Fruit fly (Drosophila melanogaster): Measurements from ENCODE around the gene CG17328.

The CG17328 gene

dm6 chr2L:16273439-16273838 is 26.3 kb upstream of the CG17328 start (continued):
- TF ChIP-seq inv (GFP tag; IDR thresholded peaks at IDR 0.05; ENCODE audit: partially characterized antibody) (no peak), Dek (tag; optimal IDR thresholded peaks at IDR 0.05) (no peak), Fer2 (tag; optimal IDR thresholded peaks at IDR 0.05) (no peak), oc (tag; optimal IDR thresholded peaks at IDR 0.05) (no peak), C15 (GFP tag; IDR thresholded peaks at IDR 0.05) (no peak), btn (GFP tag; optimal IDR thresholded peaks at IDR 0.05) (no peak), wdn (GFP tag; IDR thresholded peaks at IDR 0.05) (no peak), nerfin-1 (tag; optimal IDR thresholded peaks at IDR 0.05) (no peak), CG7987 (GFP tag; optimal IDR thresholded peaks at IDR 0.05) (no peak), CG11247 (GFP tag; IDR thresholded peaks at IDR 0.05) (no peak), chinmo (GFP tag; IDR thresholded peaks at IDR 0.05; ENCODE audit: partially characterized antibody) (peak; percentile 85; the same call in 1 of the 4 replicates), cg (GFP tag; optimal IDR thresholded peaks at IDR 0.05) (peak; percentile 1)

dm6 chr2L:16274100-16274499 is 25.6 kb upstream of the CG17328 start:
- peak; percentile 66 for TF ChIP-seq Ets65A (GFP tag)
- TF ChIP-seq CG1603 (tag; optimal IDR thresholded peaks at IDR 0.05): no peak
- TF ChIP-seq CG2875 (GFP tag; optimal IDR thresholded peaks at IDR 0.05): no peak
- TF ChIP-seq zen (tag; optimal IDR thresholded peaks at IDR 0.05): peak; percentile 70

- TF ChIP-seq bab2 (GFP tag; optimal IDR thresholded peaks at IDR 0.05) (no peak), z (GFP tag; IDR thresholded peaks at IDR 0.05) (0 out of 3 replicates have a peak, but pooled peaks have one; percentile 10), mam (GFP tag; optimal IDR thresholded peaks at IDR 0.05) (peak; percentile 3), Hr51 (GFP tag; optimal IDR thresholded peaks at IDR 0.05) (no peak), CG34224 (GFP tag; IDR thresholded peaks at IDR 0.05; ENCODE audit: partially characterized antibody) (0 out of 3 replicates have a peak, but pooled peaks have one; percentile 31), crp (GFP tag; optimal IDR thresholded peaks at IDR 0.05) (peak in 1 of 2 experiments; percentile 67), CG31224 (GFP tag; IDR thresholded peaks at IDR 0.05) (peak; percentile 98), hb (GFP tag; IDR thresholded peaks at IDR 0.05; ENCODE audit: partially characterized antibody) (no peak), vvl (GFP tag; IDR thresholded peaks at IDR 0.05) (no peak), exex (tag; optimal IDR thresholded peaks at IDR 0.05) (no peak), CG3995 (GFP tag; optimal IDR thresholded peaks at IDR 0.05) (no peak), CG3726 (GFP tag; IDR thresholded peaks at IDR 0.05) (no peak), CG17361 (GFP tag; IDR thresholded peaks at IDR 0.05) (no peak), CG7839 (tag; optimal IDR thresholded peaks at IDR 0.05) (no peak), seq (GFP tag; IDR thresholded peaks at IDR 0.05) (0 out of 2 replicates have a peak, but pooled peaks have one; percentile 34), CG11560 (tag; IDR thresholded peaks at IDR 0.05) (no peak), CG33557 (GFP tag; optimal IDR thresholded peaks at IDR 0.05) (no peak), CG13894 (tag; optimal IDR thresholded peaks at IDR 0.05) (peak; percentile 48), lilli (GFP tag; optimal IDR thresholded peaks at IDR 0.05) (no peak), CG9727 (GFP tag; optimal IDR thresholded peaks at IDR 0.05) (no peak), Scr (GFP tag; IDR thresholded peaks at IDR 0.05; ENCODE audit: partially characterized antibody) (no peak), chinmo (GFP tag; IDR thresholded peaks at IDR 0.05; ENCODE audit: partially characterized antibody) (0 out of 4 replicates have a peak, but pooled peaks have one; percentile 35), Ets65A (GFP tag) (peak; percentile 79), CG6683 (GFP tag; optimal IDR thresholded peaks at IDR 0.05) (no peak), abd-A (tag; optimal IDR thresholded peaks at IDR 0.05) (peak; percentile 92), cg (GFP tag; optimal IDR thresholded peaks at IDR 0.05) (peak; percentile 25), pum (GFP tag; optimal IDR thresholded peaks at IDR 0.05) (no peak), esg (GFP tag; conservative IDR thresholded peaks at IDR 0.05) (no peak), CG32767 (GFP tag; IDR thresholded peaks at IDR 0.05) (peak; percentile 8; the same call in 1 of the 2 replicates), CG12236 (GFP tag; optimal IDR thresholded peaks at IDR 0.05) (no peak), CG7987 (GFP tag; optimal IDR thresholded peaks at IDR 0.05) (no peak), Trl (optimal IDR thresholded peaks at IDR 0.05) (peak in 1 of 2 experiments; percentile 2), Trl (GFP tag; optimal IDR thresholded peaks at IDR 0.05) (no peak), CG7786 (GFP tag; optimal IDR thresholded peaks at IDR 0.05) (no peak)
These were observed 24.4 kb upstream of the CG17328 start for dm6 chr2L:16275177-16275808.

Data from whole organism, embryonic.